Worm (Caenorhabditis elegans) whole organism, L2 larva: ENCODE results near the gene ins-4.
"Not testable (repeated sequence)": the region's sequence is repeated elsewhere in the genome, so short reads cannot be mapped to it uniquely, and the experiment has no call there.

Experiments used
- C34F6.9 ChIP-seq: fragments of 150-350 bp; optimal IDR thresholded peaks from 2 replicates; lab custom pipeline; 2014; ENCODE audit warnings: missing biosample characterization, missing genetic modification characterization
- F13H6.1 ChIP-seq: sonication (generic microtip); optimal IDR thresholded peaks from 2 replicates; lab custom pipeline; 2016; ENCODE audit warnings: missing genetic modification characterization, missing compliant biosample characterization
- elt-1 ChIP-seq: fragments of 150-350 bp; optimal IDR thresholded peaks from 2 replicates; lab custom pipeline; 2014; ENCODE audit warnings: missing biosample characterization, missing genetic modification characterization
- lin-39 ChIP-seq: fragments of 150-350 bp; optimal IDR thresholded peaks from 2 replicates; lab custom pipeline; 2014; ENCODE audit warnings: missing biosample characterization, missing genetic modification reagents, missing genetic modification characterization
- nhr-11 ChIP-seq: fragments of 150-350 bp; optimal IDR thresholded peaks from 2 replicates; lab custom pipeline; 2014; ENCODE audit warnings: missing biosample characterization, missing genetic modification characterization
- sma-9 ChIP-seq, 2 experiments: fragments of 150-350 bp in 1 of 2; sonication (generic microtip) in 1 of 2; optimal IDR thresholded peaks; 2 replicates each; lab custom pipeline; 2014 to 2016; ENCODE audit warnings: missing genetic modification characterization in 2 of 2, mild to moderate bottlenecking in 1 of 2, missing biosample characterization in 1 of 2, missing compliant biosample characterization in 1 of 2, missing genetic modification reagents in 1 of 2, moderate library complexity in 1 of 2

ce11 chrII:6008887-6009286, 12.7 kb downstream of the ins-4 start, which contains the start of gene ZK84.4:
- TF ChIP-seq nhr-11 (tag; lab: Kevin White, UChicago); lin-39; C34F6.9 (tag; lab: Kevin White, UChicago); F13H6.1; elt-1 (tag; lab: Kevin White, UChicago); sma-9 (GFP tag; optimal IDR thresholded peaks at IDR 0.05; lab: Kevin White, UChicago); sma-9 (tag; optimal IDR thresholded peaks at IDR 0.05; lab: Kevin White, UChicago): not testable (repeated sequence)
